Worm (Caenorhabditis elegans) whole organism, L4 larva: ENCODE measurements around the gene xol-1.
A peak's percentile ranks its signal among the peaks of the same experiment; 100 is the strongest.

Experiments
- F26F4.8 ChIP-seq: fragments of 200-800 bp; sonication (Bioruptor generic); conservative IDR thresholded peaks from 2 replicates; pipeline ENCODE4 v1.3.6; 2022; ENCODE audit warnings: missing genetic modification characterization, missing compliant biosample characterization
- F44E2.7 ChIP-seq: fragments of 200-800 bp; sonication (Bioruptor generic); IDR thresholded peaks from 2 replicates; pipeline ENCODE4 v2.1.2; 2022; ENCODE audit warnings: missing genetic modification characterization, missing compliant biosample characterization
- ZK337.2 ChIP-seq: fragments of 200-800 bp; sonication (Bioruptor generic); IDR thresholded peaks from 2 replicates; pipeline ENCODE4 v1.3.6; 2022; ENCODE audit warnings: missing genetic modification reagents, missing genetic modification characterization, missing compliant biosample characterization
- aly-2 ChIP-seq: sonication (generic microtip); optimal IDR thresholded peaks from 2 replicates; lab custom pipeline; 2018; ENCODE audit warnings: missing biosample characterization, missing genetic modification characterization
- ama-1 ChIP-seq: fragments of 150-350 bp; optimal IDR thresholded peaks from 2 replicates; lab custom pipeline; 2014; ENCODE audit warnings: inconsistent platforms, mixed read lengths
- attf-4 ChIP-seq: sonication (generic microtip); optimal IDR thresholded peaks from 3 replicates; lab custom pipeline; 2017; ENCODE audit warnings: missing biosample characterization, missing genetic modification characterization
- ceh-28 ChIP-seq: fragments of 150-350 bp; optimal IDR thresholded peaks from 2 replicates; lab custom pipeline; 2014; ENCODE audit warnings: missing biosample characterization, missing genetic modification reagents, missing genetic modification characterization
- daf-16 ChIP-seq, 3 experiments: sonication (generic microtip); optimal IDR thresholded peaks; 2 replicates each; lab custom pipeline; 2016 to 2017; ENCODE audit warnings: missing genetic modification characterization in 3 of 3, missing genetic modification reagents in 3 of 3, mild to moderate bottlenecking in 2 of 3, missing compliant biosample characterization in 2 of 3, missing biosample characterization in 1 of 3, moderate library complexity in 1 of 3
- daf-19 ChIP-seq: fragments of 200-800 bp; sonication (Bioruptor generic); conservative IDR thresholded peaks from 2 replicates; pipeline ENCODE4 v1.3.6; 2022; ENCODE audit warnings: missing genetic modification characterization, missing compliant biosample characterization
- dmd-6 ChIP-seq: fragments of 200-800 bp; sonication (Bioruptor generic); IDR thresholded peaks from 2 replicates; pipeline ENCODE4 v1.3.6; 2022; ENCODE audit warnings: missing genetic modification reagents, missing genetic modification characterization, missing compliant biosample characterization
- dmd-8 ChIP-seq: fragments of 200-800 bp; sonication (Bioruptor generic); IDR thresholded peaks from 2 replicates; pipeline ENCODE4 v1.3.6; 2022; ENCODE audit warnings: missing genetic modification characterization, missing compliant biosample characterization
- dmd-9 ChIP-seq: fragments of 200-800 bp; sonication (Bioruptor generic); IDR thresholded peaks from 2 replicates; pipeline ENCODE4 v1.3.6; 2022; ENCODE audit warnings: missing genetic modification reagents, missing genetic modification characterization, missing compliant biosample characterization
- dve-1 ChIP-seq: sonication (generic microtip); optimal IDR thresholded peaks from 2 replicates; lab custom pipeline; 2017; ENCODE audit warnings: antibody characterized with exemption, mild to moderate bottlenecking, missing genetic modification characterization, missing compliant biosample characterization; ENCODE audit not compliant: insufficient read depth
- hif-1 ChIP-seq, 2 experiments: sonication (generic microtip); optimal IDR thresholded peaks; 2 replicates each; lab custom pipeline; 2016 to 2017; ENCODE audit warnings: missing compliant biosample characterization in 2 of 2, missing genetic modification characterization in 2 of 2, missing genetic modification reagents in 2 of 2, missing genotype in 2 of 2, mild to moderate bottlenecking in 1 of 2
- hlh-11 ChIP-seq: fragments of 200-800 bp; sonication (Bioruptor generic); optimal IDR thresholded peaks from 2 replicates; lab custom pipeline; 2018; ENCODE audit warnings: mild to moderate bottlenecking, missing genetic modification characterization, missing compliant biosample characterization
- hlh-30 ChIP-seq: sonication (generic microtip); optimal IDR thresholded peaks from 2 replicates; lab custom pipeline; 2017; ENCODE audit warnings: antibody characterized with exemption, mild to moderate bottlenecking, missing genetic modification characterization, missing compliant biosample characterization; ENCODE audit not compliant: insufficient read depth
- jun-1 ChIP-seq: fragments of 150-350 bp; optimal IDR thresholded peaks from 2 replicates; lab custom pipeline; 2014; ENCODE audit warnings: missing biosample characterization, missing genetic modification reagents, missing genetic modification characterization
- lin-29 ChIP-seq: fragments of 200-800 bp; sonication (Bioruptor generic); IDR thresholded peaks from 2 replicates; pipeline ENCODE4 v1.3.6; 2022; ENCODE audit warnings: missing genetic modification reagents, missing genetic modification characterization, missing compliant biosample characterization
- lir-3 ChIP-seq: sonication (generic microtip); optimal IDR thresholded peaks from 2 replicates; lab custom pipeline; 2016; ENCODE audit warnings: mild to moderate bottlenecking, missing genetic modification characterization, missing compliant biosample characterization
- lsy-2 ChIP-seq, 2 experiments: fragments of 150-350 bp in 1 of 2; sonication (generic microtip) in 1 of 2; optimal IDR thresholded peaks; 2 replicates each; lab custom pipeline; 2014 to 2017; ENCODE audit warnings: missing biosample characterization in 2 of 2, missing genetic modification characterization in 2 of 2
- madf-9 ChIP-seq: fragments of 200-800 bp; sonication (Bioruptor generic); conservative IDR thresholded peaks from 2 replicates; pipeline ENCODE4 v1.3.6; 2022; ENCODE audit warnings: missing genetic modification reagents, missing genetic modification characterization, missing compliant biosample characterization
- mdl-1 ChIP-seq, 2 experiments: fragments of 150-350 bp in 1 of 2; sonication (generic microtip) in 1 of 2; optimal IDR thresholded peaks; 2 replicates each; lab custom pipeline; 2014 to 2017; ENCODE audit warnings: missing biosample characterization in 2 of 2, missing genetic modification characterization in 2 of 2
- mdt-29 ChIP-seq: fragments of 200-800 bp; sonication (Bioruptor generic); IDR thresholded peaks from 2 replicates; pipeline ENCODE4 v1.3.6; 2022; ENCODE audit warnings: missing genetic modification reagents, missing genetic modification characterization, missing compliant biosample characterization
- mep-1 ChIP-seq: fragments of 150-350 bp; sonication (generic microtip); optimal IDR thresholded peaks from 3 replicates; lab custom pipeline; 2014; ENCODE audit warnings: missing biosample characterization, missing genetic modification characterization
- mes-2 ChIP-seq: sonication (generic microtip); optimal IDR thresholded peaks from 2 replicates; lab custom pipeline; 2016; ENCODE audit warnings: missing genotype, mild to moderate bottlenecking, missing genetic modification characterization, missing compliant biosample characterization; ENCODE audit not compliant: poor library complexity, severe bottlenecking
- nhr-102 ChIP-seq: sonication (generic microtip); optimal IDR thresholded peaks from 2 replicates; lab custom pipeline; 2016; ENCODE audit warnings: mild to moderate bottlenecking, missing genetic modification characterization, moderate library complexity, missing compliant biosample characterization
- nhr-11 ChIP-seq: fragments of 150-350 bp; optimal IDR thresholded peaks from 2 replicates; lab custom pipeline; 2014; ENCODE audit warnings: missing biosample characterization, missing genetic modification characterization
- nhr-237 ChIP-seq: sonication (generic microtip); optimal IDR thresholded peaks from 2 replicates; lab custom pipeline; 2017; ENCODE audit warnings: missing biosample characterization, missing genetic modification characterization
- nhr-28 ChIP-seq: fragments of 150-350 bp; optimal IDR thresholded peaks from 2 replicates; lab custom pipeline; 2014; ENCODE audit warnings: missing biosample characterization, missing genetic modification characterization
- nhr-48 ChIP-seq: sonication (generic microtip); optimal IDR thresholded peaks from 2 replicates; lab custom pipeline; 2016; ENCODE audit warnings: mild to moderate bottlenecking, missing genetic modification characterization, missing compliant biosample characterization
- nhr-77 ChIP-seq: fragments of 150-350 bp; optimal IDR thresholded peaks from 2 replicates; lab custom pipeline; 2014; ENCODE audit warnings: missing biosample characterization, missing genetic modification characterization
- sdz-12 ChIP-seq: fragments of 200-800 bp; sonication (Bioruptor generic); optimal IDR thresholded peaks from 2 replicates; lab custom pipeline; 2018; ENCODE audit warnings: mild to moderate bottlenecking, missing genetic modification characterization, missing compliant biosample characterization
- unc-62 ChIP-seq, 3 experiments: fragments of 150-350 bp in 1 of 3; sonication (generic microtip); optimal IDR thresholded peaks in 2 of 3; peaks in 1 of 3; 1 replicate in 1 of 3; 2 replicates in 2 of 3; lab custom pipeline; 2014 to 2017; ENCODE audit warnings: missing biosample characterization in 3 of 3, missing genetic modification characterization in 3 of 3, missing genetic modification reagents in 3 of 3, missing genotype in 1 of 3
- zag-1 ChIP-seq: fragments of 150-350 bp; optimal IDR thresholded peaks from 2 replicates; lab custom pipeline; 2014; ENCODE audit warnings: missing biosample characterization, missing genetic modification characterization
- zfp-3 ChIP-seq: fragments of 200-800 bp; sonication (Bioruptor generic); conservative IDR thresholded peaks from 2 replicates; pipeline ENCODE4 v1.3.6; 2022; ENCODE audit warnings: missing genetic modification reagents, missing genetic modification characterization, missing compliant biosample characterization
- ztf-11 ChIP-seq: fragments of 150-350 bp; optimal IDR thresholded peaks from 2 replicates; lab custom pipeline; 2014; ENCODE audit warnings: missing biosample characterization, missing genetic modification characterization

xol-1 gene

ce11 chrX:8022728-8023127 is 18.4 kb upstream of the xol-1 start (continued):
- TF ChIP-seq ZK337.2 (GFP tag; lab: Robert Waterston, UW) = no peak
- TF ChIP-seq, all 104 proteins: peak for 21

ce11 chrX:8026709-8027108 is 14.4 kb upstream of the xol-1 start:
- TF ChIP-seq unc-62 (GFP tag; optimal IDR thresholded peaks at IDR 0.05 in 1 of 2; lab: Kevin White, UChicago) = peak in 1 of 2 experiments; percentile 90
- no peak for TF ChIP-seq unc-62 (tag; optimal IDR thresholded peaks at IDR 0.05; lab: Kevin White, UChicago)
- TF ChIP-seq dve-1 (tag; lab: Kevin White, UChicago) = peak; percentile 45
- TF ChIP-seq hlh-30 (tag; lab: Kevin White, UChicago) = peak; percentile 93
- TF ChIP-seq aly-2 (tag; lab: Kevin White, UChicago) = no peak
- peak in 1 of 2 experiments; percentile 44 for TF ChIP-seq mdl-1 (tag; optimal IDR thresholded peaks at IDR 0.05; lab: Kevin White, UChicago)
- TF ChIP-seq nhr-11 (tag; lab: Kevin White, UChicago) = peak; percentile 8
- TF ChIP-seq nhr-77 (tag; lab: Kevin White, UChicago) = peak; percentile 64
- peak; percentile 46 for TF ChIP-seq hlh-11 (tag; lab: Kevin White, UChicago)
- peak in 1 of 2 experiments; percentile 46 for TF ChIP-seq hif-1 (tag; optimal IDR thresholded peaks at IDR 0.05; lab: Kevin White, UChicago)
- peak in 1 of 2 experiments; percentile 30 for TF ChIP-seq lsy-2 (tag; optimal IDR thresholded peaks at IDR 0.05; lab: Kevin White, UChicago)
- no peak for TF ChIP-seq madf-9 (GFP tag; lab: Robert Waterston, UW)
- no peak for TF ChIP-seq ztf-11
- no peak for TF ChIP-seq dmd-9 (GFP tag; lab: Robert Waterston, UW)
- TF ChIP-seq dmd-6 = peak; percentile 54
- no peak for TF ChIP-seq lir-3 (tag; lab: Kevin White, UChicago)
- TF ChIP-seq daf-16 (GFP tag; optimal IDR thresholded peaks at IDR 0.05; lab: Kevin White, UChicago) = no peak
- peak; percentile 83 for TF ChIP-seq daf-16 (tag; optimal IDR thresholded peaks at IDR 0.05; lab: Kevin White, UChicago)
- TF ChIP-seq F26F4.8 (GFP tag; lab: Robert Waterston, UW) = no peak
- TF ChIP-seq mdt-29 (GFP tag; lab: Robert Waterston, UW) = peak; percentile 23; the same call in 1 of the 2 replicates
- no peak for TF ChIP-seq mes-2 (tag; lab: Kevin White, UChicago)
- no peak for TF ChIP-seq jun-1
- TF ChIP-seq zag-1 (tag; lab: Kevin White, UChicago) = no peak
- peak; percentile 53 for TF ChIP-seq ama-1 (lab: Kevin White, UChicago)
- TF ChIP-seq daf-19 (GFP tag; lab: Robert Waterston, UW) = no peak
- no peak for TF ChIP-seq sdz-12 (GFP tag; lab: Kevin White, UChicago)
- no peak for TF ChIP-seq zfp-3 (GFP tag; lab: Robert Waterston, UW)
- TF ChIP-seq nhr-28 (tag; lab: Kevin White, UChicago) = peak; percentile 88
- TF ChIP-seq nhr-48 (tag; lab: Kevin White, UChicago) = peak; percentile 24

ce11 chrX:8027509-8027908 is 13.6 kb upstream of the xol-1 start:
- TF ChIP-seq dmd-6 (no peak), jun-1 (no peak), lin-29 (GFP tag; lab: Robert Waterston, UW) (no peak), nhr-237 (tag; lab: Kevin White, UChicago) (no peak), F44E2.7 (no peak), aly-2 (tag; lab: Kevin White, UChicago) (no peak), nhr-102 (tag; lab: Kevin White, UChicago) (no peak), attf-4 (tag; lab: Kevin White, UChicago) (no peak), dmd-8 (GFP tag; lab: Robert Waterston, UW) (no peak), ceh-28 (tag; lab: Kevin White, UChicago) (no peak), mdt-29 (GFP tag; lab: Robert Waterston, UW) (no peak), mep-1 (tag; lab: Kevin White, UChicago) (no peak)
- TF ChIP-seq, all 104 proteins: peak for 0
